Fruit fly (Drosophila melanogaster) Kc167 (cell line): ENCODE measurements around the gene Ir76b.

Source experiments
- Myc ChIP-seq: fragments of >200 bp; optimal IDR thresholded peaks from 2 replicates; lab custom pipeline; 2017; ENCODE audit warnings: missing external identifiers
- Sin3A ChIP-seq: fragments of >200 bp; optimal IDR thresholded peaks from 2 replicates; lab custom pipeline; 2018; ENCODE audit warnings: missing external identifiers
- insv ChIP-seq: fragments of >200 bp; optimal IDR thresholded peaks from 3 replicates; lab custom pipeline; 2018; ENCODE audit warnings: missing external identifiers

- no peak for TF ChIP-seq Myc (lab: Kevin White, UChicago)
- no peak for TF ChIP-seq insv (lab: Kevin White, UChicago)
- no peak for TF ChIP-seq Sin3A (lab: Kevin White, UChicago)
Observed at dm6 chr3L:20105794-20106193, 5.5 kb downstream of the Ir76b start, which contains the start of gene CG14185.
